Worm (Caenorhabditis elegans) whole organism, L1 larva: Measurements from ENCODE around the gene clec-84.

Experiments used
- C04F5.9 ChIP-seq: sonication (generic microtip); optimal IDR thresholded peaks from 2 replicates; lab custom pipeline; 2016; ENCODE audit warnings: missing genetic modification characterization, missing compliant biosample characterization
- alr-1 ChIP-seq: fragments of 200-800 bp; sonication (Bioruptor generic); optimal IDR thresholded peaks from 2 replicates; lab custom pipeline; 2018; ENCODE audit warnings: borderline replicate concordance, mild to moderate bottlenecking, missing genetic modification characterization, missing compliant biosample characterization
- aly-2 ChIP-seq: fragments of 150-350 bp; optimal IDR thresholded peaks from 2 replicates; lab custom pipeline; 2014; ENCODE audit warnings: missing biosample characterization, missing genetic modification characterization
- blmp-1 ChIP-seq: fragments of 150-350 bp; optimal IDR thresholded peaks from 2 replicates; lab custom pipeline; 2014; ENCODE audit warnings: missing biosample characterization, missing genetic modification characterization
- ceh-8 ChIP-seq: fragments of 200-800 bp; sonication (Bioruptor generic); optimal IDR thresholded peaks from 2 replicates; lab custom pipeline; 2018; ENCODE audit warnings: mild to moderate bottlenecking, missing genetic modification characterization, moderate library complexity, missing compliant biosample characterization
- ceh-88 ChIP-seq: fragments of 200-800 bp; sonication (Bioruptor generic); IDR thresholded peaks from 2 replicates; pipeline ENCODE4 v1.3.6; 2022; ENCODE audit warnings: missing genetic modification characterization, missing compliant biosample characterization
- dpl-1 ChIP-seq, 3 experiments: fragments of 150-350 bp in 2 of 3; sonication (generic microtip) in 1 of 3; optimal IDR thresholded peaks; 2 replicates each; lab custom pipeline; 2014 to 2017; ENCODE audit warnings: missing biosample characterization in 3 of 3, missing genetic modification characterization in 3 of 3, missing genetic modification reagents in 3 of 3
- efl-3 ChIP-seq: fragments of 200-800 bp; sonication (Bioruptor generic); optimal IDR thresholded peaks from 2 replicates; lab custom pipeline; 2018; ENCODE audit warnings: mild to moderate bottlenecking, missing genetic modification characterization, missing compliant biosample characterization
- egl-13 ChIP-seq: sonication (generic microtip); optimal IDR thresholded peaks from 2 replicates; lab custom pipeline; 2016; ENCODE audit warnings: missing genotype, missing genetic modification reagents, missing genetic modification characterization, missing compliant biosample characterization
- egl-27 ChIP-seq, 2 experiments: fragments of 150-350 bp in 1 of 2; sonication (generic microtip); optimal IDR thresholded peaks; 3 replicates each; lab custom pipeline; 2017 to 2018; ENCODE audit warnings: missing biosample characterization in 2 of 2, missing genetic modification characterization in 2 of 2, missing genetic modification reagents in 2 of 2
- elt-2 ChIP-seq: sonication (generic microtip); optimal IDR thresholded peaks from 2 replicates; lab custom pipeline; 2016; ENCODE audit warnings: missing genetic modification characterization, mild to moderate bottlenecking, inconsistent platforms, missing compliant biosample characterization, missing genetic modification reagents
- fkh-4 ChIP-seq: sonication (generic microtip); optimal IDR thresholded peaks from 2 replicates; lab custom pipeline; 2016; ENCODE audit warnings: missing compliant biosample characterization, missing genetic modification characterization, borderline replicate concordance
- fkh-8 ChIP-seq: sonication (generic microtip); optimal IDR thresholded peaks from 2 replicates; lab custom pipeline; 2016; ENCODE audit warnings: mild to moderate bottlenecking, missing genetic modification characterization, missing compliant biosample characterization
- hlh-4 ChIP-seq: sonication (generic microtip); optimal IDR thresholded peaks from 2 replicates; lab custom pipeline; 2016; ENCODE audit warnings: mild to moderate bottlenecking, missing genetic modification characterization, missing compliant biosample characterization
- hpl-2 ChIP-seq: fragments of 150-350 bp; optimal IDR thresholded peaks from 2 replicates; lab custom pipeline; 2014; ENCODE audit warnings: missing biosample characterization, missing genetic modification reagents, missing genetic modification characterization
- irx-1 ChIP-seq: sonication (generic microtip); optimal IDR thresholded peaks from 2 replicates; lab custom pipeline; 2016; ENCODE audit warnings: missing genetic modification characterization, missing compliant biosample characterization
- lin-13 ChIP-seq: fragments of 150-350 bp; optimal IDR thresholded peaks from 2 replicates; lab custom pipeline; 2014; ENCODE audit warnings: missing biosample characterization, missing genetic modification reagents, missing genetic modification characterization
- lin-14 ChIP-seq: fragments of 200-800 bp; sonication (Bioruptor generic); optimal IDR thresholded peaks from 2 replicates; lab custom pipeline; 2018; ENCODE audit warnings: mild to moderate bottlenecking, missing genetic modification characterization, moderate library complexity, missing compliant biosample characterization
- lin-35 ChIP-seq, 2 experiments: fragments of 150-350 bp; optimal IDR thresholded peaks; 2 replicates each; lab custom pipeline; 2014; ENCODE audit warnings: missing biosample characterization in 2 of 2, missing genetic modification characterization in 2 of 2, missing genetic modification reagents in 2 of 2
- lir-3 ChIP-seq: sonication (generic microtip); optimal IDR thresholded peaks from 2 replicates; lab custom pipeline; 2016; ENCODE audit warnings: mild to moderate bottlenecking, missing genetic modification characterization, moderate library complexity, missing compliant biosample characterization; ENCODE audit not compliant: poor library complexity
- mef-2 ChIP-seq: fragments of 150-350 bp; optimal IDR thresholded peaks from 2 replicates; lab custom pipeline; 2014; ENCODE audit warnings: missing biosample characterization, missing genetic modification characterization
- nhr-19 ChIP-seq: fragments of 200-800 bp; sonication (Bioruptor generic); conservative IDR thresholded peaks from 2 replicates; pipeline ENCODE4 v1.3.6; 2022; ENCODE audit warnings: missing genetic modification characterization, missing compliant biosample characterization
- nhr-20 ChIP-seq: sonication (generic microtip); optimal IDR thresholded peaks from 2 replicates; lab custom pipeline; 2016; ENCODE audit warnings: mild to moderate bottlenecking, missing genetic modification characterization, missing compliant biosample characterization
- nhr-47 ChIP-seq: sonication (generic microtip); optimal IDR thresholded peaks from 2 replicates; lab custom pipeline; 2016; ENCODE audit warnings: mild to moderate bottlenecking, missing genetic modification characterization, moderate library complexity, missing compliant biosample characterization
- nhr-84 ChIP-seq: sonication (generic microtip); optimal IDR thresholded peaks from 2 replicates; lab custom pipeline; 2017; ENCODE audit warnings: missing biosample characterization, missing genetic modification characterization
- nhr-85 ChIP-seq: sonication (generic microtip); peaks from one replicate; lab custom pipeline; 2016; ENCODE audit warnings: missing genetic modification characterization, inconsistent platforms, missing compliant biosample characterization
- pax-3 ChIP-seq: fragments of 200-800 bp; sonication (Bioruptor generic); optimal IDR thresholded peaks from 2 replicates; lab custom pipeline; 2018; ENCODE audit warnings: mild to moderate bottlenecking, missing genetic modification characterization, moderate library complexity, missing compliant biosample characterization
- pqm-1 ChIP-seq: sonication (generic microtip); optimal IDR thresholded peaks from 3 replicates; lab custom pipeline; 2017; ENCODE audit warnings: missing biosample characterization, missing genetic modification characterization
- rnt-1 ChIP-seq: sonication (generic microtip); optimal IDR thresholded peaks from 2 replicates; lab custom pipeline; 2016; ENCODE audit warnings: mild to moderate bottlenecking, missing genetic modification characterization, moderate library complexity, missing compliant biosample characterization
- snpc-4 ChIP-seq: fragments of 150-350 bp; optimal IDR thresholded peaks from 2 replicates; lab custom pipeline; 2014; ENCODE audit warnings: missing biosample characterization, missing genetic modification characterization
- snu-23 ChIP-seq: sonication (generic microtip); optimal IDR thresholded peaks from 2 replicates; lab custom pipeline; 2016; ENCODE audit warnings: missing genetic modification characterization, missing compliant biosample characterization
- sptf-1 ChIP-seq: fragments of 150-350 bp; optimal IDR thresholded peaks from 2 replicates; lab custom pipeline; 2014; ENCODE audit warnings: missing biosample characterization, missing genetic modification characterization
- unc-130 ChIP-seq: fragments of 150-350 bp; optimal IDR thresholded peaks from 2 replicates; lab custom pipeline; 2017; ENCODE audit warnings: missing biosample characterization, missing genetic modification characterization, inconsistent platforms
- unc-62 ChIP-seq: fragments of 150-350 bp; optimal IDR thresholded peaks from 2 replicates; lab custom pipeline; 2014; ENCODE audit warnings: missing biosample characterization, missing genetic modification reagents, missing genetic modification characterization
- xbp-1 ChIP-seq: sonication (generic microtip); optimal IDR thresholded peaks from 2 replicates; lab custom pipeline; 2016; ENCODE audit warnings: missing genetic modification characterization, missing compliant biosample characterization
- zag-1 ChIP-seq: fragments of 150-350 bp; optimal IDR thresholded peaks from 2 replicates; lab custom pipeline; 2014; ENCODE audit warnings: missing biosample characterization, missing genetic modification characterization
- ztf-11 ChIP-seq, 2 experiments: sonication (generic microtip); optimal IDR thresholded peaks; 2 replicates each; lab custom pipeline; 2016 to 2017; ENCODE audit warnings: missing genetic modification characterization in 2 of 2, missing biosample characterization in 1 of 2, missing compliant biosample characterization in 1 of 2
- ztf-4 ChIP-seq: fragments of 150-350 bp; optimal IDR thresholded peaks from 2 replicates; lab custom pipeline; 2014; ENCODE audit warnings: missing biosample characterization, missing genetic modification characterization

clec-84 gene

ce11 chrIV:2805525-2805924, 36.7 kb upstream of the clec-84 start, which contains the start of gene Y54G2A.45 (continued):
- TF ChIP-seq lin-35 (GFP tag; optimal IDR thresholded peaks at IDR 0.05; lab: Kevin White, UChicago) = peak in 1 of 2 experiments; percentile 55
- TF ChIP-seq, all 84 proteins: peak for 22

DNA sequence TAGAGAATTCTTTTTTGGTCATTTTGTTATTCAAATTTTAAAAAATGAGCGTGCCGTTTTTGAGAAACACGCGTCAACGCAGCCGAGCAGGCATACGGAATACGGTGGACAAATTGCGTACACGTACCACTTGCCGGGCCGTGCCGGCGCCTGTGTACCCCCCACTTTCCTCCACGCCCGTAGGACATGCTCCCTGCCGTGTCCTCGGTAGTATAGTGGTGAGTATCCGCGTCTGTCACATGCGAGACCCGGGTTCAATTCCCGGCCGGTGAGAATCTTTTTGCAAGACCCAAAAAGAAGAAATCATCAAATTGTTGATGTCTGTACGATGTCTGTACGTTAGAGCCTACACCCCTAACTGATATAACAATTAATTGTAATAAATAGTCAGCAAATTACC, 34.1 kb upstream of the clec-84 start:
- TF ChIP-seq elt-2 (tag; lab: Kevin White, UChicago) = no peak
- TF ChIP-seq nhr-19 (GFP tag; lab: Robert Waterston, UW) = no peak
- TF ChIP-seq nhr-84 (tag; lab: Kevin White, UChicago) = no peak
- TF ChIP-seq pqm-1 (tag; lab: Kevin White, UChicago) = no peak

DNA sequence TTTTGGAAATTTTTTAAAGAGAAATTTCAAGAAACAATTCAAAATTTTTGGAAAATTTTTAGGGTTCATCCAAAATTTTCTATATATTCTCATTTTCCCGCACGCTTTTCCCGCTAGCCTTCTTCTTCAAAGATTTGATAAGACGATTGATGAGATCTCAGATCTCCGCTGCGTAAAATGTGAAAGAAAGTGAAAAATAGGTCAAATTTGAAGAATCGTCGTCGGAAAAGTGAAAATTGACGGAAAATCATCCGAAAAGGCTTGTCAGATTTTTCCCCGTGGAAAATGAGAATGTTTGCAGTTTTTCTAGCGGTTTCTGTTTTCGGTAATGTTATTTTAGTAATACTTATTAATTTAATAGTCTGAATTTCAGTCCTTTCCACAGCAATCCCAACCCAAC, 33.1 kb upstream of the clec-84 start, which contains the start of gene Y54G2A.76:
TSS of gene Y54G2A.76 (plus strand) at position 203 of the 400 bp plus-strand sequence.
- TF ChIP-seq zag-1 (tag; lab: Kevin White, UChicago) (no peak), nhr-85 (no peak), nhr-47 (tag; lab: Kevin White, UChicago) (no peak), blmp-1 (tag; lab: Kevin White, UChicago) (peak; percentile 99), pax-3 (tag; lab: Kevin White, UChicago) (no peak), unc-62 (no peak), C04F5.9 (tag; lab: Kevin White, UChicago) (no peak)

ce11 chrIV:2817038-2817437, 25.2 kb upstream of the clec-84 start:
- TF ChIP-seq mef-2 (tag; lab: Kevin White, UChicago) = no peak
- no peak for TF ChIP-seq aly-2 (tag; lab: Kevin White, UChicago)
- no peak for TF ChIP-seq ceh-88 (GFP tag; lab: Robert Waterston, UW)
- TF ChIP-seq ztf-11 (tag; optimal IDR thresholded peaks at IDR 0.05; lab: Kevin White, UChicago) = no peak
- TF ChIP-seq hlh-4 (tag; lab: Kevin White, UChicago) = no peak
- TF ChIP-seq lin-13 (GFP tag; lab: Kevin White, UChicago) = no peak
- no peak for TF ChIP-seq sptf-1 (tag; lab: Kevin White, UChicago)
- no peak for TF ChIP-seq egl-27 (tag; optimal IDR thresholded peaks at IDR 0.05; lab: Kevin White, UChicago)
- TF ChIP-seq nhr-20 (tag; lab: Kevin White, UChicago) = no peak
- no peak for TF ChIP-seq snpc-4

DNA sequence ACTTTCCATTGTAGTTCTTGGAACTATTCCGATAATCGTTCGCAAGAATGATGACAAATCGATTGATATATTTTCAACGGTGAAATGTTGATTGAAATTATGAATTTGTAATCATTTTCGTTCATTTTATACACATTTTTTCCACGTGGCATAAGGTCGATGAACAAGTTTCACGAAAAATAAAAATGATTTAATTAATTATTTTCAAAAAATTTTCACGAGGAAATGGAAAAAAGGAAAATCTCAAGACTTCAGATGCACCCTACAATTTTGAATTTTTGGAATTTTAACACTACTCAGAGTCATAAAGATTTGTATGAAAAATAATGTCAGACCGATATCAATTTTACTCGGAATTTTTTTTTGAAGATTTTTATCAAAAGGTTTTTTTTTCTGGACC, 22.6 kb upstream of the clec-84 start, which contains the start of gene Y54G2A.13:
TSS of gene Y54G2A.13 (minus strand) at position 101 of the 400 bp plus-strand sequence.
- no peak for TF ChIP-seq efl-3 (GFP tag; lab: Kevin White, UChicago)
- no peak for TF ChIP-seq fkh-4
- no peak for TF ChIP-seq rnt-1
- TF ChIP-seq xbp-1 = no peak
- no peak for TF ChIP-seq irx-1 (tag; lab: Kevin White, UChicago)
- TF ChIP-seq ceh-8 (GFP tag; lab: Kevin White, UChicago) = no peak
- TF ChIP-seq dpl-1 (GFP tag; optimal IDR thresholded peaks at IDR 0.05; lab: Kevin White, UChicago) = no peak
- no peak for TF ChIP-seq unc-130
- no peak for TF ChIP-seq ztf-4
- TF ChIP-seq ztf-11 (tag; optimal IDR thresholded peaks at IDR 0.05; lab: Kevin White, UChicago) = no peak

DNA sequence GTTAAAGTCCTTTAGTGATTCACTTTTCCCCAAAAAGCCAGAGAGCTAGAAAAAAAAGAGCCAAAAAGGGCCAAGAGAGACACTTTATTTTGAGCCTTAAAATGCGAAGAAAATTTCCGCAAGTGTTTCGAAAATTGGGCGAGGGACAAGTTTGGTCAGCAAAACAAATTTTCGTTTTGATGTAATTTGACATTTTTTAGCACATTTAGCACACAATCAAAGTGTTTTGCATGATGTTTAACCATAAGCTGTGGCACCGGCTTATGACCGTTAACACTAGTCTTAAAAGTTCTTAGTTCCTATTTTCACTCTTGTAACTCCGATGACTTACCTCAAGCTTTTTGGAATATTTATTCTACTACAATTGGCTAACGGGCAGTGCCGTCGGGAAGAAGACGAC, 21.9 kb upstream of the clec-84 start, which contains the start of gene Y54G2A.37:
TSS of gene Y54G2A.37 (plus strand) at position 301 of the 400 bp plus-strand sequence.
- TF ChIP-seq lir-3 (tag; lab: Kevin White, UChicago) = no peak
- no peak for TF ChIP-seq nhr-19 (GFP tag; lab: Robert Waterston, UW)
- TF ChIP-seq blmp-1 (tag; lab: Kevin White, UChicago) = no peak
- no peak for TF ChIP-seq fkh-8 (tag; lab: Kevin White, UChicago)
- no peak for TF ChIP-seq nhr-47 (tag; lab: Kevin White, UChicago)
- TF ChIP-seq hpl-2 (GFP tag; lab: Kevin White, UChicago) = no peak
- no peak for TF ChIP-seq egl-13
- TF ChIP-seq lin-14 (GFP tag; lab: Kevin White, UChicago) = no peak
- TF ChIP-seq snu-23 (GFP tag; lab: Kevin White, UChicago) = no peak
- TF ChIP-seq alr-1 (tag; lab: Kevin White, UChicago) = no peak
